Fruit fly (Drosophila melanogaster) Kc167 (cell line): ENCODE results near the gene CG16865.

ENCODE experiments used
- Sin3A ChIP-seq: fragments of >200 bp; optimal IDR thresholded peaks from 2 replicates; lab custom pipeline; 2018; ENCODE audit warnings: missing external identifiers
- h ChIP-seq: fragments of >200 bp; optimal IDR thresholded peaks from 3 replicates; lab custom pipeline; 2018; ENCODE audit warnings: missing external identifiers
- psq ChIP-seq: fragments of >200 bp; optimal IDR thresholded peaks from 2 replicates; lab custom pipeline; 2017; ENCODE audit warnings: missing external identifiers

dm6 chr2L:13803805-13804560 is 7.3 kb upstream of the CG16865 start:
- TF ChIP-seq psq (no peak), Sin3A (no peak), h (lab: Kevin White, UChicago) (no peak)
